Worm (Caenorhabditis elegans): ENCODE measurements around the gene C01G6.4.
A peak's percentile ranks its signal among the peaks of the same experiment; 100 is the strongest.

C01G6.4 gene

DNA sequence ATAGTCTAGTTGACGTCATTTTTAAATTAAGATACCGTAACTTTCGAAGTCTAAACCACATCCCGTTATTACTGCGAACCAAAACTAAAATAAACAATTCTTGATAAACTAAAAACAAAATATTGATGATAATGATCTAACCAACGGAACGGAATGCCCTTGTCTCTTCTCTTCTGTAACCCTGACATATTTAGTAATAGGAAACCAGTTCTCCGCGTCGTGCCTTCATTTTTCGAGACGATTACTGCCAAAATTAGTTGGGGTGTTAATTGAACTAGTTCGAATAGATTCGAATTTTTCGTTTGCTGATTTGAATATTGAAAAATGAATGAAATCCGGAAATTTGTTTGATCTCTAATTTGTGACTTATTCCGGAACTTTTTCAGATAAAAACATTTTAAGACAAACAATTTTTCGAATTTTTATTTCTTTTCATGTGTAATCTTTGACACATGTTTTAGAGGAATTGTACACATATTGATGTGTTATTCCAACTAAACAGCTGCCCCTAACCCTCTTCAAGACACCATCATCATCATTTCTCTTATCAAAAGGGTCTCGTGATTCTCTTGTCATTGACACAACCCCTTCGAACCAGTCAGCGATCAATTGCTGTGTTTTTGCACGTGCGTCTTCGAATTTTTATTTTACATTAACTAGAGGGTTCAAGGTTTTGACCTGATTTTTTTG, 11.0 kb upstream of the C01G6.4 start (continued):
- TF ChIP-seq grh-1 (GFP tag; IDR thresholded peaks at IDR 0.05): peak; percentile 46
- peak; percentile 63 for TF ChIP-seq ama-1 (optimal IDR thresholded peaks at IDR 0.05)
- no peak for TF ChIP-seq mab-9 (GFP tag; IDR thresholded peaks at IDR 0.05)
- peak; percentile 86 for TF ChIP-seq nhr-19 (GFP tag; conservative IDR thresholded peaks at IDR 0.05)
- peak; percentile 69 for TF ChIP-seq elt-2 (tag; optimal IDR thresholded peaks at IDR 0.05)
- no peak for TF ChIP-seq ztf-11 (tag; optimal IDR thresholded peaks at IDR 0.05)
- peak; percentile 72 for TF ChIP-seq C16A3.4 (tag; optimal IDR thresholded peaks at IDR 0.05)
- no peak for TF ChIP-seq unc-62 (GFP tag; optimal IDR thresholded peaks at IDR 0.05)
- peak; percentile 78 to 87 for TF ChIP-seq lsy-2 (tag; optimal IDR thresholded peaks at IDR 0.05)
- TF ChIP-seq fkh-10 (GFP tag; optimal IDR thresholded peaks at IDR 0.05): no peak
- no peak for TF ChIP-seq hpl-2 (GFP tag; optimal IDR thresholded peaks at IDR 0.05)

DNA sequence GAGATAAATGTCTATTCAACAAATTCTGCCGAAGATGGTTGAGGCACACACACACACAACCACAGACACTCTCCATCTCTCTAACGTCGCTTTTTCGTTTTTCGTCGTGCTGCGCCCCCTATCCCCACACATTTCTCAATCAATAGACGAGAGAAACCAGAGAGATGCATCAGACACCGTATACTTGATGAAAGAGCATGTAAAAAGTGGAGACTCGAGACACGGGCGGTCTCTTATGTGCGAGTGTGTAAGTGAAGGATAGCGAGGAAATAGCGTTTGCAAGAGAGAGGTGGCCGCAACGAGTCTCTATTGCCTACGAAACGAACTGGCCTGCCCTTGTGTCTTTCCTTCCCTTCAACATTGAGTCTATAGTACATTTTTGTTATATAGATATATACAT, 9.9 kb upstream of the C01G6.4 start:
- TF ChIP-seq C04F5.9 (tag; optimal IDR thresholded peaks at IDR 0.05): peak; percentile 44
- peak; percentile 88 for TF ChIP-seq unc-86 (tag; optimal IDR thresholded peaks at IDR 0.05)
- TF ChIP-seq skn-1 (tag; optimal IDR thresholded peaks at IDR 0.05): peak; percentile 72
- no peak for TF ChIP-seq Y116A8C.19 (tag; optimal IDR thresholded peaks at IDR 0.05; ENCODE audit: borderline replicate concordance)
- peak; percentile 31 for TF ChIP-seq pax-3 (tag; optimal IDR thresholded peaks at IDR 0.05)
- no peak for TF ChIP-seq F16B12.6 (tag; optimal IDR thresholded peaks at IDR 0.05)
- peak; percentile 76 for TF ChIP-seq ama-1 (optimal IDR thresholded peaks at IDR 0.05)
- TF ChIP-seq lin-14 (GFP tag; optimal IDR thresholded peaks at IDR 0.05): peak; percentile 99
- peak; percentile 80 to 88 for TF ChIP-seq efl-1 (optimal IDR thresholded peaks at IDR 0.05)
- peak; percentile 52 to 88 for TF ChIP-seq efl-1 (GFP tag; optimal IDR thresholded peaks at IDR 0.05 in 1 of 2)
- peak; percentile 97 for TF ChIP-seq nhr-71 (tag; optimal IDR thresholded peaks at IDR 0.05)
- peak; percentile 57 for TF ChIP-seq mef-2 (tag; optimal IDR thresholded peaks at IDR 0.05)
- peak; percentile 70 for TF ChIP-seq grh-1 (GFP tag; IDR thresholded peaks at IDR 0.05)
- peak; percentile 62 for TF ChIP-seq sup-37 (GFP tag; optimal IDR thresholded peaks at IDR 0.05)
- TF ChIP-seq fkh-10 (GFP tag; optimal IDR thresholded peaks at IDR 0.05): peak; percentile 81
- peak; percentile 92 for TF ChIP-seq ztf-4 (tag; optimal IDR thresholded peaks at IDR 0.05)
- TF ChIP-seq ceh-82 (tag; optimal IDR thresholded peaks at IDR 0.05): peak; percentile 60 to 92 (median 75)
- TF ChIP-seq lin-39 (tag; optimal IDR thresholded peaks at IDR 0.05): no peak
- peak; percentile 87 for TF ChIP-seq nhr-19 (GFP tag; conservative IDR thresholded peaks at IDR 0.05)
- TF ChIP-seq nhr-11 (tag; optimal IDR thresholded peaks at IDR 0.05): peak; percentile 62
- peak; percentile 98 for TF ChIP-seq nhr-20 (tag; optimal IDR thresholded peaks at IDR 0.05)
- TF ChIP-seq swsn-7 (tag; optimal IDR thresholded peaks at IDR 0.05): peak; percentile 94
- TF ChIP-seq ceh-63 (GFP tag; optimal IDR thresholded peaks at IDR 0.05): no peak
- peak; percentile 9 for TF ChIP-seq aha-1 (tag; optimal IDR thresholded peaks at IDR 0.05)
- TF ChIP-seq isw-1 (GFP tag; IDR thresholded peaks at IDR 0.05): peak; percentile 62
- TF ChIP-seq fos-1 (tag; optimal IDR thresholded peaks at IDR 0.05): peak; percentile 72
- peak; percentile 61 for TF ChIP-seq hpl-2 (GFP tag; optimal IDR thresholded peaks at IDR 0.05)
- TF ChIP-seq C16A3.4 (tag; optimal IDR thresholded peaks at IDR 0.05): peak; percentile 89
- peak in 1 of 2 experiments; percentile 73 for TF ChIP-seq ztf-11 (tag; optimal IDR thresholded peaks at IDR 0.05)
- no peak for TF ChIP-seq alr-1 (tag; optimal IDR thresholded peaks at IDR 0.05; ENCODE audit: borderline replicate concordance)
- peak; percentile 18 for TF ChIP-seq pag-3 (tag; optimal IDR thresholded peaks at IDR 0.05; ENCODE audit: borderline replicate concordance, insufficient read depth)
- no peak for TF ChIP-seq hlh-4 (tag; optimal IDR thresholded peaks at IDR 0.05)
- no peak for TF ChIP-seq pqm-1 (tag; optimal IDR thresholded peaks at IDR 0.05)
- peak; percentile 52 for TF ChIP-seq sox-4 (tag; optimal IDR thresholded peaks at IDR 0.05)
- peak; percentile 89 for TF ChIP-seq nhr-237 (tag; optimal IDR thresholded peaks at IDR 0.05)
- TF ChIP-seq ets-5 (GFP tag; IDR thresholded peaks at IDR 0.05): no peak
- peak; percentile 8 for TF ChIP-seq nhr-28 (tag; optimal IDR thresholded peaks at IDR 0.05)
- TF ChIP-seq mab-9 (GFP tag; IDR thresholded peaks at IDR 0.05): peak; percentile 74; the same call in 1 of the 2 replicates
- no peak for TF ChIP-seq nhr-84 (tag; optimal IDR thresholded peaks at IDR 0.05)
- TF ChIP-seq nhr-12 (tag; optimal IDR thresholded peaks at IDR 0.05): no peak
- TF ChIP-seq snu-23 (GFP tag; optimal IDR thresholded peaks at IDR 0.05): peak; percentile 98
- peak; percentile 45 for TF ChIP-seq zip-4 (GFP tag; optimal IDR thresholded peaks at IDR 0.05)
- TF ChIP-seq ceh-90 (tag; optimal IDR thresholded peaks at IDR 0.05): no peak
- peak; percentile 51 for TF ChIP-seq snpc-4 (tag; optimal IDR thresholded peaks at IDR 0.05)
- no peak for TF ChIP-seq unc-98 (GFP tag; IDR thresholded peaks at IDR 0.05)
- no peak for TF ChIP-seq nhr-76 (tag; optimal IDR thresholded peaks at IDR 0.05)
- peak; percentile 77 for TF ChIP-seq elt-2 (tag; optimal IDR thresholded peaks at IDR 0.05)

Measured in whole organism, L1 larva.